ENCODE assay signal across 1 fruit fly cellular context in the genomic region with DNA sequence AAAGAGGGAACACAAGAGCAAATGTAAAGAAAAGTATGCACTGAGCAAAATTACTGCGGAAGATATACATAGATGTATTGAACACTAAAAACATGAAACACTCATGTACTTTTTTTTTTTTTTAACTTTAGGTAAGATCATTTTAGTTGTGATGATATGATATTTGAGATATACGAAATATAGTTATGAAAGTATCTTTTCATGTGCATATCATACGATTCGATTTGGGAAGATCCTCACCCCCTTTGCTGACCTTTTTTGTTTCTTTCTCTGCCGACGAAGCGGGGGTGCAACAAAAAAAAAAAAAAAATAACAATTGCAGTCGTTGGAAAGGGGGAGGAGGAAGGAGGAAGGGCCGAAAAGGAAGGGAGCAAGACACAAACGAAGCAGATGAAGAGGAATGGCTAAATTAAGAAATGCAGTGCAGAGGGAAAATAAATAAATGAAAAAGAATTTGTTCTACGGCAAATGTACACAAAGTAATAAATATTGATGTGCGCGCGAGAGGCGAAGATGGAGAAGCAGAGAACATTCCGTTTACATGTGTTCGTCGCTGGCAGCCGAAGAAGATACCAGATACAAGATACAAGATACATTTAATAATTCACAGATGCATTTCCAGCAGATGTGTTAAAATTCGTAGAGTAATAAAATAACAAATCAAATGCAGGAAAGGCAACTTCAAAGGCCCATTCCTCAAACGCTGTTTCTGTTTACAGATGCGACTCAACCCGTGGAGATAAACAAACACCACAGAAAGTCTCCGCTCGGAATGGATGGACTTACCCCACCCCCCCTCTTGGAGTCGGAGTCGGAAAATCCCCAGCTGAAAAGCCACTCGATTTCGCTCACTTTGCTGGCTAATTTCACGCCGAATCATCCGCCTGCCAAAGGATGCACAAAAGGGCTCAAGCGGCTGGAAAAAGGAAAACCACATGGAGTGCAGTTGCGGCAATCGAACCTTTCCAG.
TF ChIP-seq lines count a peak whose summit lies in the region.

No protein-coding gene starts in this region.

TF ChIP-seq in whole organism, embryonic, 481 proteins besides CTCF, POLR2A, EP300 and RAD21 (continued from another document):
- TF ChIP-seq da (GFP tag; optimal IDR thresholded peaks at IDR 0.05; lab: Kevin White, UChicago) (no peak), Nf-YA (GFP tag; IDR thresholded peaks at IDR 0.05; lab: Robert Waterston, UW) (no peak), btn (GFP tag; optimal IDR thresholded peaks at IDR 0.05; lab: Kevin White, UChicago) (no peak), CG9727 (GFP tag; optimal IDR thresholded peaks at IDR 0.05; lab: Kevin White, UChicago) (no peak), CG6654 (GFP tag; optimal IDR thresholded peaks at IDR 0.05; lab: Kevin White, UChicago) (no peak), her (GFP tag; optimal IDR thresholded peaks at IDR 0.05; lab: Kevin White, UChicago) (no peak), tll (GFP tag; optimal IDR thresholded peaks at IDR 0.05; lab: Kevin White, UChicago) (peak in 1 of 2 experiments; percentile 33), sna (GFP tag; IDR thresholded peaks at IDR 0.05; lab: Robert Waterston, UW; ENCODE audit: partially characterized antibody) (no peak), CG2712 (tag; optimal IDR thresholded peaks at IDR 0.05; lab: Kevin White, UChicago) (peak; percentile 72), CG30403 (GFP tag; optimal IDR thresholded peaks at IDR 0.05; lab: Kevin White, UChicago) (peak; percentile 14), Optix (GFP tag; IDR thresholded peaks at IDR 0.05; lab: Robert Waterston, UW) (no peak), twi (tag; optimal IDR thresholded peaks at IDR 0.05; lab: Kevin White, UChicago) (peak; percentile 98), CG10147 (GFP tag; optimal IDR thresholded peaks at IDR 0.05; lab: Kevin White, UChicago) (no peak), CG6689 (GFP tag; IDR thresholded peaks at IDR 0.05; lab: Robert Waterston, UW) (peak; percentile 33), dimm (GFP tag; IDR thresholded peaks at IDR 0.05; lab: Robert Waterston, UW) (no peak), CG14965 (GFP tag; optimal IDR thresholded peaks at IDR 0.05; lab: Kevin White, UChicago; ENCODE audit: borderline replicate concordance) (no peak), prd (optimal IDR thresholded peaks at IDR 0.05; lab: Kevin White, UChicago) (no peak), prd (GFP tag; IDR thresholded peaks at IDR 0.05; lab: Robert Waterston, UW) (peak; percentile 87), CG2199 (GFP tag; IDR thresholded peaks at IDR 0.05; lab: Robert Waterston, UW) (peak; percentile 14; the same call in 1 of the 3 replicates), CG11504 (tag; optimal IDR thresholded peaks at IDR 0.05; lab: Kevin White, UChicago) (peak; percentile 33), Xbp1 (GFP tag; optimal IDR thresholded peaks at IDR 0.05; lab: Kevin White, UChicago) (peak; percentile 0), p53 (GFP tag; optimal IDR thresholded peaks at IDR 0.05; lab: Kevin White, UChicago) (no peak), CG1233 (GFP tag; optimal IDR thresholded peaks at IDR 0.05; lab: Kevin White, UChicago) (no peak), CG15696 (tag; optimal IDR thresholded peaks at IDR 0.05; lab: Kevin White, UChicago) (peak; percentile 46), CG31441 (GFP tag; IDR thresholded peaks at IDR 0.05; lab: Robert Waterston, UW) (peak; percentile 49; the same call in 1 of the 2 replicates), jumu (GFP tag; optimal IDR thresholded peaks at IDR 0.05; lab: Kevin White, UChicago) (peak; percentile 9), onecut (GFP tag; IDR thresholded peaks at IDR 0.05; lab: Robert Waterston, UW) (0 out of 2 replicates have a peak, but pooled peaks have one; percentile 15), Aef1 (GFP tag; IDR thresholded peaks at IDR 0.05; lab: Robert Waterston, UW) (no peak), pum (GFP tag; optimal IDR thresholded peaks at IDR 0.05; lab: Kevin White, UChicago) (peak; percentile 53), CG11723 (GFP tag; optimal IDR thresholded peaks at IDR 0.05; lab: Kevin White, UChicago) (no peak), gsb-n (tag; optimal IDR thresholded peaks at IDR 0.05; lab: Kevin White, UChicago) (peak; percentile 56), CG15011 (GFP tag; optimal IDR thresholded peaks at IDR 0.05; lab: Kevin White, UChicago) (no peak), CG10321 (GFP tag; IDR thresholded peaks at IDR 0.05; lab: Robert Waterston, UW) (no peak), ewg (GFP tag; optimal IDR thresholded peaks at IDR 0.05; lab: Kevin White, UChicago) (no peak), Scr (GFP tag; IDR thresholded peaks at IDR 0.05; lab: Robert Waterston, UW; ENCODE audit: partially characterized antibody) (no peak), Doc3 (GFP tag; IDR thresholded peaks at IDR 0.05; lab: Robert Waterston, UW; ENCODE audit: partially characterized antibody) (no peak), cas (GFP tag; IDR thresholded peaks at IDR 0.05; lab: Robert Waterston, UW) (no peak), pan (optimal IDR thresholded peaks at IDR 0.05; lab: Kevin White, UChicago) (no peak), pan (GFP tag; optimal IDR thresholded peaks at IDR 0.05 in 1 of 2, IDR thresholded peaks at IDR 0.05 in 1 of 2) (no peak), run (tag; optimal IDR thresholded peaks at IDR 0.05; lab: Kevin White, UChicago) (no peak), tup (GFP tag; optimal IDR thresholded peaks at IDR 0.05; lab: Kevin White, UChicago) (no peak), CG3163 (GFP tag; optimal IDR thresholded peaks at IDR 0.05; lab: Kevin White, UChicago) (no peak), ERR (GFP tag; optimal IDR thresholded peaks at IDR 0.05; lab: Kevin White, UChicago) (no peak), CG15601 (tag; optimal IDR thresholded peaks at IDR 0.05; lab: Kevin White, UChicago) (peak; percentile 48), gt (GFP tag; IDR thresholded peaks at IDR 0.05; lab: Robert Waterston, UW) (no peak), Xrp1 (GFP tag; IDR thresholded peaks at IDR 0.05; lab: Robert Waterston, UW) (peak; percentile 73), stwl (tag; optimal IDR thresholded peaks at IDR 0.05; lab: Kevin White, UChicago) (peak; percentile 2), NC2α (GFP tag; optimal IDR thresholded peaks at IDR 0.05; lab: Kevin White, UChicago) (no peak), pfk (GFP tag; optimal IDR thresholded peaks at IDR 0.05; lab: Kevin White, UChicago) (no peak), ttk (GFP tag; IDR thresholded peaks at IDR 0.05; lab: Robert Waterston, UW) (peak; percentile 19; the same call in 1 of the 2 replicates), fd96Cb (tag; optimal IDR thresholded peaks at IDR 0.05; lab: Kevin White, UChicago) (peak; percentile 49), CG14050 (GFP tag; IDR thresholded peaks at IDR 0.05; lab: Robert Waterston, UW) (no peak), tin (GFP tag; optimal IDR thresholded peaks at IDR 0.05; lab: Kevin White, UChicago) (no peak)
